Fruit fly (Drosophila melanogaster): ENCODE results near the gene LKRSDH.

The LKRSDH gene

DNA sequence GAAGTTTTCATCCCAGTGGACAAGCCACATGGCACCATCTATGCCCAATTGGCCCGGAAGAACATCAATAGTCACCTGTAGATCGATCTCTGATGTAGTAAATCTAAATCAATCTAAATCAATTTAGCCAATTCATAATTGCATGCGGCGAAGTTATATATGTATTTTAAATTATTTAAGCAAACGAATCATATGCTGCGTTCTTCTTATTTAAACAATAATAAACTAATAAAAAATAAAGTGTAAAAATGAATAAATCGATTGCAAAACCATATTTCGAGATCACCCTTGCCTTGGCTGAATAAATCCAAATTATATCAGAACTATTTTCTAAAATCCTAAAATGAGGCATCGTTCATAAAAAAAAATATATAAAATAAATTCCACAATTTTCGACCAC lies 14.6 kb downstream of the LKRSDH start, which contains the start of gene CG7164:
Gene CG7164, plus strand, starts transcription at position 301 of the 400 bp plus-strand sequence.
- no peak for TF ChIP-seq bab2 (GFP tag; optimal IDR thresholded peaks at IDR 0.05)
- no peak for TF ChIP-seq CG12769 (tag; optimal IDR thresholded peaks at IDR 0.05)
- TF ChIP-seq CG17912 (GFP tag; optimal IDR thresholded peaks at IDR 0.05) = no peak
- TF ChIP-seq CG4707 (GFP tag; optimal IDR thresholded peaks at IDR 0.05) = no peak
- TF ChIP-seq psq (GFP tag; optimal IDR thresholded peaks at IDR 0.05) = no peak

DNA sequence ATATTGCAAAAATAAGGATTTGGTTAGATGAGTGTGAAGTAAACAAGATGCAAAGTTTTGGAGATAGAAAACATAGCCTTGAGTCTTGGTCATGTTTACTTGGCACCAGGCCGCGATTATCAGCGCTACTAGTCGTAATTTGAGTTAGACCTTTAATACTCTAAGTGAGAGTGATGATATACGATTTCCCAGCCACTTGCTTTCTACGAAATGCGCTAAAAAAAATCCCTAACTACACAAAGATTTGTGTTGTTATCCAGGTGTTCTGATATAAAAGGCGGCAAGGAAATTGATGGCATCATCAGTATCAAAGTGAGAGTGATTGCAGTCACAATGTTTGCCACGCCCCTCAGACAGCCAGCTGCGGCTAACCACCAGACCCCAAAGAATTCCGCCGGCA lies 16.0 kb downstream of the LKRSDH start, which contains the start of gene Uro:
Gene Uro, plus strand, starts transcription at position 301 of the 400 bp plus-strand sequence.
- TF ChIP-seq Atf6 (GFP tag; IDR thresholded peaks at IDR 0.05) (no peak), CG4854 (GFP tag; optimal IDR thresholded peaks at IDR 0.05) (no peak), psq (GFP tag; optimal IDR thresholded peaks at IDR 0.05) (no peak), CG18599 (GFP tag; optimal IDR thresholded peaks at IDR 0.05) (no peak), sens (GFP tag) (peak; percentile 18), CG13624 (GFP tag; optimal IDR thresholded peaks at IDR 0.05) (no peak)

DNA sequence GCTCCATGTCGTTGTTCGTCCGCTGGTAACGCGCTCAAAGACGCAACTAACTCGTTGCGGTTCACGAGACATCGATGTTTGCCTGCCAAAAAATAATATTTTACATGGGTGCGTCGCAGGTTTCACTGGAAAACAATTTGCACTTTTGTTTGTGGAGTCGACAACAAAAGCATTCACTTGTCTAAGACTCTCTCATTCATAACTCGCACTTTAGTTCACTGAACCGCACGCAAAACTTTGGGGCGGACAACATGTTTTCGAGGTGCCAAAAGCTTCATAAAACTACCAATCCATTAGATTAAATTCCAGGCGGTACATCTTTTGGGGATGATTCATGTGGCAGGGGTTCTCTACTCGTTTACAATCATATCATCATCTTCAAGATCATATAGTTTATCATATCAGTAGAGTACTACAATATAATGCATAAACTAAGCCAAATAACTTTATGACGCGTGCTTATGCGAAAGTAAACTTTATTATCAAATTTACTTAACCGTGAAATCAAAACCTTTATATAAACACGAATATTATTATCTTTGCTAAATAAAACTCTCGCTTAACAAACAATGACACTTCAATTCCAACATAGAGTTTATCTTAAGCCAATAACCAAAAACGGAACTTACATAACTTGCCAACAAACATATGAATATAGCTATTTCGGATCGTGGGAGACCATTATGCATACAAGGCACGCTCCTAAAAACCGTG lies 17.6 kb downstream of the LKRSDH start, which contains the start of gene CG7179:
Gene CG7179, minus strand, starts transcription at position 51 of the 714 bp plus-strand sequence.
- TF ChIP-seq insv (GFP tag; optimal IDR thresholded peaks at IDR 0.05) (no peak), CG4328 (GFP tag; optimal IDR thresholded peaks at IDR 0.05) (peak; percentile 1), CG12236 (GFP tag; optimal IDR thresholded peaks at IDR 0.05) (no peak), CG12659 (GFP tag; optimal IDR thresholded peaks at IDR 0.05) (no peak), CG6765 (GFP tag; optimal IDR thresholded peaks at IDR 0.05) (peak; percentile 24), ato (GFP tag; IDR thresholded peaks at IDR 0.05; ENCODE audit: partially characterized antibody) (no peak), sim (GFP tag; IDR thresholded peaks at IDR 0.05) (no peak), ab (GFP tag; optimal IDR thresholded peaks at IDR 0.05) (no peak), HHEX (GFP tag; optimal IDR thresholded peaks at IDR 0.05) (peak; percentile 38), Oaz (GFP tag; IDR thresholded peaks at IDR 0.05) (no peak), Doc3 (GFP tag; IDR thresholded peaks at IDR 0.05; ENCODE audit: partially characterized antibody) (no peak), ci (GFP tag; IDR thresholded peaks at IDR 0.05) (0 out of 3 replicates have a peak, but pooled peaks have one; percentile 11), Fer2 (tag; optimal IDR thresholded peaks at IDR 0.05) (peak; percentile 30), Trl (optimal IDR thresholded peaks at IDR 0.05) (no peak), Trl (GFP tag; optimal IDR thresholded peaks at IDR 0.05) (no peak), CG11085 (GFP tag; IDR thresholded peaks at IDR 0.05) (no peak), Pdp1 (GFP tag; optimal IDR thresholded peaks at IDR 0.05) (peak in 1 of 2 experiments; percentile 62), NC2α (GFP tag; optimal IDR thresholded peaks at IDR 0.05) (no peak), CG30431 (GFP tag; optimal IDR thresholded peaks at IDR 0.05) (no peak), ems (GFP tag; optimal IDR thresholded peaks at IDR 0.05) (no peak), Myb (GFP tag; optimal IDR thresholded peaks at IDR 0.05) (no peak), CG8765 (GFP tag; IDR thresholded peaks at IDR 0.05) (no peak), Sry-β (GFP tag; optimal IDR thresholded peaks at IDR 0.05) (no peak), B-H1 (GFP tag; IDR thresholded peaks at IDR 0.05) (no peak), CG4730 (GFP tag; IDR thresholded peaks at IDR 0.05) (no peak), sc (optimal IDR thresholded peaks at IDR 0.05) (no peak), sc (GFP tag; optimal IDR thresholded peaks at IDR 0.05) (no peak), CoRest (tag; optimal IDR thresholded peaks at IDR 0.05) (peak; percentile 21), TFAM (GFP tag; optimal IDR thresholded peaks at IDR 0.05) (no peak), CG13287 (GFP tag; IDR thresholded peaks at IDR 0.05; ENCODE audit: partially characterized antibody) (no peak), Sox100B (GFP tag; optimal IDR thresholded peaks at IDR 0.05) (peak; percentile 5), CG14710 (tag; optimal IDR thresholded peaks at IDR 0.05) (no peak), Bteb2 (GFP tag; optimal IDR thresholded peaks at IDR 0.05) (no peak), CG34376 (GFP tag; optimal IDR thresholded peaks at IDR 0.05) (peak; percentile 5), BtbVII (GFP tag; optimal IDR thresholded peaks at IDR 0.05) (peak; percentile 40), slou (GFP tag; optimal IDR thresholded peaks at IDR 0.05) (no peak), dysf (GFP tag; IDR thresholded peaks at IDR 0.05) (no peak)
